Fruit fly (Drosophila melanogaster) whole organism, prepupa: ENCODE measurements around the gene CG31548.

Source experiments
- Blimp-1 ChIP-seq: fragments of 200-800 bp; sonication (Bioruptor generic); optimal IDR thresholded peaks from 3 replicates; lab custom pipeline; 2017; ENCODE audit warnings: missing biosample characterization, missing genetic modification characterization, mild to moderate bottlenecking, moderate library complexity, missing genetic modification reagents
- CG10669 ChIP-seq: fragments of 200-800 bp; sonication (Bioruptor generic); optimal IDR thresholded peaks from 3 replicates; lab custom pipeline; 2018; ENCODE audit warnings: missing biosample characterization, mild to moderate bottlenecking, missing genetic modification characterization, moderate library complexity
- CG11294 ChIP-seq: fragments of 200-800 bp; sonication (Bioruptor generic); IDR thresholded peaks from 2 replicates; pipeline ENCODE4 v1.3.6; 2022; ENCODE audit warnings: missing biosample characterization, missing genetic modification characterization
- CG15336 ChIP-seq: fragments of 200-800 bp; sonication (Bioruptor generic); IDR thresholded peaks from 2 replicates; pipeline ENCODE4 v1.3.6; 2022; ENCODE audit warnings: missing biosample characterization, missing genetic modification characterization
- CG1621 ChIP-seq: fragments of 200-800 bp; sonication (Bioruptor generic); optimal IDR thresholded peaks from 3 replicates; lab custom pipeline; 2018; ENCODE audit warnings: missing biosample characterization, mild to moderate bottlenecking, missing genetic modification characterization
- CG16779 ChIP-seq: fragments of 200-800 bp; sonication (Bioruptor generic); optimal IDR thresholded peaks from 3 replicates; lab custom pipeline; 2017; ENCODE audit warnings: missing biosample characterization, mild to moderate bottlenecking, missing genetic modification characterization
- CG31627 ChIP-seq: fragments of 200-800 bp; sonication (Bioruptor generic); optimal IDR thresholded peaks from 3 replicates; lab custom pipeline; 2016; ENCODE audit warnings: missing biosample characterization, missing genetic modification characterization
- CG32006 ChIP-seq: fragments of 200-800 bp; sonication (Bioruptor generic); optimal IDR thresholded peaks from 3 replicates; lab custom pipeline; 2017; ENCODE audit warnings: missing biosample characterization, mild to moderate bottlenecking, missing genetic modification characterization
- CG34406 ChIP-seq: fragments of 200-800 bp; sonication (Bioruptor generic); optimal IDR thresholded peaks from 3 replicates; lab custom pipeline; 2016; ENCODE audit warnings: missing biosample characterization, missing genetic modification characterization
- CG3919 ChIP-seq: fragments of 200-800 bp; sonication (Bioruptor generic); optimal IDR thresholded peaks from 3 replicates; lab custom pipeline; 2016; ENCODE audit warnings: missing biosample characterization, missing genetic modification characterization
- CG4318 ChIP-seq: fragments of 200-800 bp; sonication (Bioruptor generic); optimal IDR thresholded peaks from 3 replicates; lab custom pipeline; 2017; ENCODE audit warnings: missing biosample characterization, mild to moderate bottlenecking, missing genetic modification characterization
- CG6163 ChIP-seq: fragments of 200-800 bp; sonication (Bioruptor generic); IDR thresholded peaks from 3 replicates; pipeline ENCODE4 v1.3.6; 2022; ENCODE audit warnings: missing biosample characterization, missing genetic modification characterization
- CG6276 ChIP-seq: fragments of 200-800 bp; sonication (Bioruptor generic); optimal IDR thresholded peaks from 2 replicates; lab custom pipeline; 2017; ENCODE audit warnings: missing biosample characterization, mild to moderate bottlenecking, missing genetic modification characterization
- CG6808 ChIP-seq: fragments of 200-800 bp; sonication (Bioruptor generic); optimal IDR thresholded peaks from 3 replicates; lab custom pipeline; 2017; ENCODE audit warnings: missing biosample characterization, missing genetic modification characterization, mild to moderate bottlenecking, moderate library complexity, missing genetic modification reagents
- CG7368 ChIP-seq: fragments of 200-800 bp; sonication (Bioruptor generic); optimal IDR thresholded peaks from 3 replicates; lab custom pipeline; 2016; ENCODE audit warnings: missing biosample characterization, missing genetic modification characterization
- CG8119 ChIP-seq: fragments of 200-800 bp; sonication (Bioruptor generic); IDR thresholded peaks from 3 replicates; pipeline ENCODE4 v1.3.6; 2022; ENCODE audit warnings: missing biosample characterization, missing genetic modification characterization
- CG8319 ChIP-seq: fragments of 200-800 bp; sonication (Bioruptor generic); optimal IDR thresholded peaks from 3 replicates; lab custom pipeline; 2016; ENCODE audit warnings: missing biosample characterization, missing genetic modification characterization
- CG8632 ChIP-seq: fragments of 200-800 bp; sonication (Bioruptor generic); optimal IDR thresholded peaks from 3 replicates; lab custom pipeline; 2016; ENCODE audit warnings: missing biosample characterization, missing genetic modification characterization
- CG9139 ChIP-seq: fragments of 200-800 bp; sonication (Bioruptor generic); optimal IDR thresholded peaks from 3 replicates; lab custom pipeline; 2017; ENCODE audit warnings: missing biosample characterization, mild to moderate bottlenecking, missing genetic modification characterization
- Eip78C ChIP-seq: fragments of 200-800 bp; sonication (Bioruptor generic); peaks from one replicate; lab custom pipeline; 2016; ENCODE audit warnings: missing biosample characterization, missing genetic modification characterization
- Eip93F ChIP-seq: fragments of 200-800 bp; sonication (Bioruptor generic); optimal IDR thresholded peaks from 2 replicates; lab custom pipeline; 2016; ENCODE audit warnings: missing biosample characterization, mild to moderate bottlenecking, missing genetic modification characterization
- Ets21C ChIP-seq: fragments of 200-800 bp; sonication (Bioruptor generic); optimal IDR thresholded peaks from 3 replicates; lab custom pipeline; 2016; ENCODE audit warnings: missing biosample characterization, missing genetic modification characterization
- Hr38 ChIP-seq: sonication (Bioruptor generic); optimal IDR thresholded peaks from 2 replicates; lab custom pipeline; 2016; ENCODE audit warnings: missing biosample characterization, missing genetic modification characterization
- Hr39 ChIP-seq: fragments of 200-800 bp; sonication (Bioruptor generic); optimal IDR thresholded peaks from 2 replicates; lab custom pipeline; 2016; ENCODE audit warnings: missing biosample characterization, missing genetic modification characterization
- Hr4 ChIP-seq: fragments of 200-800 bp; sonication (Bioruptor generic); optimal IDR thresholded peaks from 3 replicates; lab custom pipeline; 2016; ENCODE audit warnings: missing biosample characterization, missing genetic modification characterization
- Lpt ChIP-seq: fragments of 200-800 bp; sonication (Bioruptor generic); optimal IDR thresholded peaks from 3 replicates; lab custom pipeline; 2016; ENCODE audit warnings: missing biosample characterization, missing genetic modification characterization
- Met ChIP-seq: fragments of 200-800 bp; sonication (Bioruptor generic); optimal IDR thresholded peaks from 3 replicates; lab custom pipeline; 2016; ENCODE audit warnings: missing biosample characterization, missing genetic modification characterization
- OdsH ChIP-seq: fragments of 200-800 bp; sonication (Bioruptor generic); optimal IDR thresholded peaks from 3 replicates; lab custom pipeline; 2016; ENCODE audit warnings: missing biosample characterization, missing genetic modification characterization
- Sox102F ChIP-seq: fragments of 200-800 bp; sonication (Bioruptor generic); optimal IDR thresholded peaks from 2 replicates; lab custom pipeline; 2016; ENCODE audit warnings: missing biosample characterization, mild to moderate bottlenecking, missing genetic modification characterization
- Sox14 ChIP-seq: fragments of 200-800 bp; sonication (Bioruptor generic); optimal IDR thresholded peaks from 3 replicates; lab custom pipeline; 2016; ENCODE audit warnings: missing biosample characterization, missing genetic modification characterization
- achi ChIP-seq: fragments of 200-800 bp; sonication (Bioruptor generic); optimal IDR thresholded peaks from 3 replicates; lab custom pipeline; 2016; ENCODE audit warnings: missing biosample characterization, missing genetic modification characterization
- acj6 ChIP-seq: fragments of 200-800 bp; sonication (Bioruptor generic); optimal IDR thresholded peaks from 3 replicates; lab custom pipeline; 2016; ENCODE audit warnings: missing biosample characterization, missing genetic modification characterization
- cyc ChIP-seq: fragments of 200-800 bp; sonication (Bioruptor generic); optimal IDR thresholded peaks from 3 replicates; lab custom pipeline; 2016; ENCODE audit warnings: missing biosample characterization, missing genetic modification characterization
- dac ChIP-seq: fragments of 200-800 bp; sonication (Bioruptor generic); optimal IDR thresholded peaks from 2 replicates; lab custom pipeline; 2017; ENCODE audit warnings: missing biosample characterization, mild to moderate bottlenecking, missing genetic modification characterization
- esn ChIP-seq: fragments of 200-800 bp; sonication (Bioruptor generic); optimal IDR thresholded peaks from 2 replicates; lab custom pipeline; 2016; ENCODE audit warnings: missing biosample characterization, mild to moderate bottlenecking, missing genetic modification characterization, moderate library complexity
- fd59A ChIP-seq: fragments of 200-800 bp; sonication (Bioruptor generic); optimal IDR thresholded peaks from 2 replicates; lab custom pipeline; 2017; ENCODE audit warnings: missing biosample characterization, mild to moderate bottlenecking, missing genetic modification characterization, missing genetic modification reagents
- fd85E ChIP-seq: fragments of 200-800 bp; sonication (Bioruptor generic); optimal IDR thresholded peaks from 3 replicates; lab custom pipeline; 2016; ENCODE audit warnings: missing biosample characterization, missing genetic modification characterization
- lz ChIP-seq: fragments of 200-800 bp; sonication (Bioruptor generic); optimal IDR thresholded peaks from 3 replicates; lab custom pipeline; 2016; ENCODE audit warnings: missing biosample characterization, missing genetic modification characterization
- net ChIP-seq: fragments of 200-800 bp; sonication (Bioruptor generic); optimal IDR thresholded peaks from 3 replicates; lab custom pipeline; 2016; ENCODE audit warnings: missing biosample characterization, missing genetic modification characterization
- pdm3 ChIP-seq: fragments of 200-800 bp; sonication (Bioruptor generic); optimal IDR thresholded peaks from 3 replicates; lab custom pipeline; 2016; ENCODE audit warnings: missing biosample characterization, missing genetic modification characterization
- salr ChIP-seq, 2 experiments: fragments of 200-800 bp; sonication (Bioruptor generic); optimal IDR thresholded peaks; 3 replicates each; lab custom pipeline; 2016 to 2018; ENCODE audit warnings: missing biosample characterization in 2 of 2, missing genetic modification characterization in 2 of 2, mild to moderate bottlenecking in 1 of 2
- spab ChIP-seq: fragments of 200-800 bp; sonication (Bioruptor generic); optimal IDR thresholded peaks from 2 replicates; lab custom pipeline; 2017; ENCODE audit warnings: missing biosample characterization, mild to moderate bottlenecking, missing genetic modification characterization, missing genetic modification reagents
- ss ChIP-seq, 2 experiments: fragments of 200-800 bp; sonication (Bioruptor generic); optimal IDR thresholded peaks; 2 replicates in 1 of 2; 3 replicates in 1 of 2; lab custom pipeline; 2017 to 2018; ENCODE audit warnings: mild to moderate bottlenecking in 2 of 2, missing biosample characterization in 2 of 2, missing genetic modification characterization in 2 of 2, moderate library complexity in 1 of 2
- svp ChIP-seq: fragments of 200-800 bp; sonication (Bioruptor generic); peaks from one replicate; lab custom pipeline; 2016; ENCODE audit warnings: missing biosample characterization, missing genetic modification characterization
- topi ChIP-seq: fragments of 200-800 bp; sonication (Bioruptor generic); optimal IDR thresholded peaks from 3 replicates; lab custom pipeline; 2016; ENCODE audit warnings: missing biosample characterization, missing genetic modification characterization
- vri ChIP-seq: fragments of 200-800 bp; sonication (Bioruptor generic); optimal IDR thresholded peaks from 3 replicates; lab custom pipeline; 2016; ENCODE audit warnings: missing biosample characterization, mild to moderate bottlenecking, missing genetic modification characterization

CG31548 gene

dm6 chr3R:5621714-5622405, 14.8 kb downstream of the CG31548 start (continued):
- peak; percentile 28 for TF ChIP-seq CG3919 (GFP tag; lab: Kevin White, UChicago)
- TF ChIP-seq CG8319 (GFP tag; lab: Kevin White, UChicago), result no peak
- no peak for TF ChIP-seq CG8632
- peak; percentile 55 for TF ChIP-seq spab
- TF ChIP-seq dac (GFP tag; lab: Kevin White, UChicago), result no peak
- TF ChIP-seq achi (GFP tag; lab: Kevin White, UChicago), result no peak
- no peak for TF ChIP-seq cyc (GFP tag; lab: Kevin White, UChicago)
- no peak for TF ChIP-seq Ets21C (GFP tag; lab: Kevin White, UChicago)
- TF ChIP-seq CG31627, result no peak
- no peak for TF ChIP-seq Eip93F (GFP tag; lab: Kevin White, UChicago)
- no peak for TF ChIP-seq fd85E (GFP tag; lab: Kevin White, UChicago)
- TF ChIP-seq CG16779 (tag; lab: Kevin White, UChicago), result peak; percentile 22
- peak; percentile 85 to 86 for TF ChIP-seq ss (GFP tag; optimal IDR thresholded peaks at IDR 0.05; lab: Kevin White, UChicago)
- TF ChIP-seq Lpt (GFP tag; lab: Kevin White, UChicago), result no peak
- no peak for TF ChIP-seq CG4318 (GFP tag; lab: Kevin White, UChicago)
- peak; percentile 70 for TF ChIP-seq Eip78C (GFP tag; lab: Kevin White, UChicago)
- TF ChIP-seq CG15336, result peak; percentile 26; the same call in 1 of the 2 replicates
- peak; percentile 85 for TF ChIP-seq Sox14 (GFP tag; lab: Kevin White, UChicago)
- peak; percentile 67 for TF ChIP-seq CG6276 (GFP tag; lab: Kevin White, UChicago)
- no peak for TF ChIP-seq Hr4
- TF ChIP-seq salr (GFP tag; optimal IDR thresholded peaks at IDR 0.05; lab: Kevin White, UChicago), result no peak
- TF ChIP-seq OdsH, result no peak
- TF ChIP-seq CG11294 (GFP tag; lab: Robert Waterston, UW), result no peak
- no peak for TF ChIP-seq topi
- no peak for TF ChIP-seq Hr39 (GFP tag; lab: Kevin White, UChicago)
- no peak for TF ChIP-seq Hr38 (GFP tag; lab: Kevin White, UChicago)
- TF ChIP-seq lz, result no peak

- TF ChIP-seq CG9139 (GFP tag; lab: Kevin White, UChicago), result no peak
- TF ChIP-seq CG7368 (GFP tag; lab: Kevin White, UChicago), result peak; percentile 36
- TF ChIP-seq pdm3, result peak; percentile 57
- TF ChIP-seq acj6 (GFP tag; lab: Kevin White, UChicago), result peak; percentile 67
- TF ChIP-seq vri, result no peak
- peak; percentile 56 for TF ChIP-seq CG34406 (GFP tag; lab: Kevin White, UChicago)
- TF ChIP-seq CG6276 (GFP tag; lab: Kevin White, UChicago), result peak; percentile 58
- peak; percentile 76 for TF ChIP-seq CG6163 (GFP tag; lab: Robert Waterston, UW)
- peak; percentile 55 for TF ChIP-seq dac (GFP tag; lab: Kevin White, UChicago)
- peak; percentile 69 for TF ChIP-seq CG6808 (GFP tag; lab: Kevin White, UChicago)
- TF ChIP-seq CG8319 (GFP tag; lab: Kevin White, UChicago), result peak; percentile 59
- peak; percentile 15 for TF ChIP-seq fd85E (GFP tag; lab: Kevin White, UChicago)
- peak; percentile 71 for TF ChIP-seq topi
- TF ChIP-seq Blimp-1 (GFP tag; lab: Kevin White, UChicago), result peak; percentile 5
- peak; percentile 17 for TF ChIP-seq Lpt (GFP tag; lab: Kevin White, UChicago)
- no peak for TF ChIP-seq Eip93F (GFP tag; lab: Kevin White, UChicago)
- TF ChIP-seq CG32006 (GFP tag; lab: Kevin White, UChicago), result peak; percentile 86
- peak; percentile 14 for TF ChIP-seq CG1621 (tag; lab: Kevin White, UChicago)
- TF ChIP-seq Sox102F (GFP tag; lab: Kevin White, UChicago), result peak; percentile 61
- peak; percentile 49 for TF ChIP-seq CG10669 (GFP tag; lab: Kevin White, UChicago)
- TF ChIP-seq net (GFP tag; lab: Kevin White, UChicago), result peak; percentile 73
- peak; percentile 69 for TF ChIP-seq Met
- peak; percentile 51 for TF ChIP-seq lz
- peak in 1 of 2 experiments; percentile 51 for TF ChIP-seq ss (GFP tag; optimal IDR thresholded peaks at IDR 0.05; lab: Kevin White, UChicago)
- peak; percentile 50 for TF ChIP-seq fd59A (GFP tag; lab: Kevin White, UChicago)
- peak; percentile 54 for TF ChIP-seq achi (GFP tag; lab: Kevin White, UChicago)
- peak; percentile 67 for TF ChIP-seq Hr4
- TF ChIP-seq esn, result peak; percentile 82
- no peak for TF ChIP-seq Hr38 (GFP tag; lab: Kevin White, UChicago)
- no peak for TF ChIP-seq CG11294 (GFP tag; lab: Robert Waterston, UW)
- peak; percentile 65 for TF ChIP-seq CG31627
- TF ChIP-seq svp (GFP tag; lab: Kevin White, UChicago), result peak; percentile 90
- peak; percentile 57 for TF ChIP-seq Sox14 (GFP tag; lab: Kevin White, UChicago)
- peak; percentile 60; the same call in 1 of the 3 replicates for TF ChIP-seq CG8119 (GFP tag; lab: Robert Waterston, UW)
Measured at dm6 chr3R:5620387-5620956, 16.2 kb downstream of the CG31548 start.
